Fruit fly (Drosophila melanogaster): ENCODE results near the gene CG17361.

Gene CG17361

DNA sequence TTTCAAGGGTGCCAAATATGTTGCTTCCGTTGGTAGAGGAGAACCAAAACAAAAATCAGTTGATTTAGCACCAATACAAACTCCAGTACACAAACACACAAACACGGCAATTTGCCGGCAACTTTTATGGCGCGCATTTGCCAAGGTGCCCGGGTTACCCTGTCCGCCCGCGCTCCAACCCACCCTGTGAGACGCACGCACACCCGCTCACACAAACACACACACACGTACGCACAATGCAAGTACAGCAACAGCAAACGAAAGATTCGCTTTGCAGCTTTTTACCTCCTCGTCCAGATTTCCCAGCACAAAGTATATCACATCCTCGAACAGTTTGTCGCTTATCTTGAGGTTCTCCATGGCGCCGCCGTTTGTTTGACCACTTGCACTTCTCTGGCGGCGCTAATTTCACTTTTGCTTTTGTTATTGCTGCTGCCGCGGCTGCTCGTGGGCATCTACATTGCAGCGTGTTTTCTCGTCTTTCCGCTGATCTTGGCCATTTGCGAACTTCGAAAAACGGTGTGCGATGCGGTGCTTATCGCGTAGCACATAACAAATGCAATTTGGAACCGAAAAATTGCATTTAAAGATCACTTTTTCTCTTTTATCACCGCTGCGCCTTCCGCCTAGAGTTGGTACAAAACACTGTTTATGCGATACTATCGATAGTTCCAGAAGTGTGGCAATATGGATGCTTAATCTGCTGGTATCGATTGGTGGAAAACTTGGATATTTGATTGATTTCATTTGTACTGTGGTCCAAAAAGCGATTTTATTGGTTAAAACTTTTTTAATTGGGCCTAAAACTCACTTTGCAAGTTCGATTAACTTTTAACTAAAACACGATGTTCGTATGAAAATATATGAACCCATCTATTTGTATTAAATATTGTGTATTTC lies 31.7 kb downstream of the CG17361 start, which contains the start of gene Ptip (continued):
- TF ChIP-seq ac (GFP tag; optimal IDR thresholded peaks at IDR 0.05) = no peak
- TF ChIP-seq Pdp1 (GFP tag; optimal IDR thresholded peaks at IDR 0.05) = peak in 1 of 2 experiments; percentile 2
- TF ChIP-seq phol (tag; optimal IDR thresholded peaks at IDR 0.05) = peak; percentile 91
- TF ChIP-seq chm (GFP tag; IDR thresholded peaks at IDR 0.05) = peak; percentile 62
- TF ChIP-seq CG3065 (GFP tag; optimal IDR thresholded peaks at IDR 0.05) = no peak
- 0 out of 2 replicates have a peak, but pooled peaks have one; percentile 26 for TF ChIP-seq CG3847 (GFP tag; IDR thresholded peaks at IDR 0.05)
- peak; percentile 49 for TF ChIP-seq lab (GFP tag; optimal IDR thresholded peaks at IDR 0.05)
- TF ChIP-seq CG9797 (GFP tag; optimal IDR thresholded peaks at IDR 0.05) = peak; percentile 29
- TF ChIP-seq CG15514 (GFP tag; optimal IDR thresholded peaks at IDR 0.05) = peak; percentile 27
- TF ChIP-seq hkb (optimal IDR thresholded peaks at IDR 0.05) = no peak
- TF ChIP-seq hkb (GFP tag; IDR thresholded peaks at IDR 0.05) = peak; percentile 67
- TF ChIP-seq CG10959 (GFP tag; IDR thresholded peaks at IDR 0.05) = no peak
- TF ChIP-seq crol (GFP tag; IDR thresholded peaks at IDR 0.05) = no peak
- TF ChIP-seq Ravus (GFP tag; IDR thresholded peaks at IDR 0.05) = no peak
- TF ChIP-seq gsb (GFP tag; IDR thresholded peaks at IDR 0.05) = no peak
- peak; percentile 91 for TF ChIP-seq Dll (GFP tag; IDR thresholded peaks at IDR 0.05; ENCODE audit: partially characterized antibody)
- TF ChIP-seq E2f2 (GFP tag; IDR thresholded peaks at IDR 0.05) = peak; percentile 70
- peak; percentile 90 for TF ChIP-seq CG14860 (GFP tag; IDR thresholded peaks at IDR 0.05; ENCODE audit: partially characterized antibody)
- TF ChIP-seq bab2 (GFP tag; optimal IDR thresholded peaks at IDR 0.05) = no peak
- peak; percentile 37 for TF ChIP-seq CG30020 (tag; optimal IDR thresholded peaks at IDR 0.05)
- TF ChIP-seq pum (GFP tag; optimal IDR thresholded peaks at IDR 0.05) = no peak
- peak; percentile 24; the same call in 1 of the 2 replicates for TF ChIP-seq CG11085 (GFP tag; IDR thresholded peaks at IDR 0.05)
- TF ChIP-seq CG3163 (GFP tag; optimal IDR thresholded peaks at IDR 0.05) = no peak
- TF ChIP-seq dmrt99B (tag; optimal IDR thresholded peaks at IDR 0.05) = no peak
- 0 out of 3 replicates have a peak, but pooled peaks have one; percentile 43 for TF ChIP-seq C15 (GFP tag; IDR thresholded peaks at IDR 0.05)
- no peak for TF ChIP-seq fd3F (GFP tag; optimal IDR thresholded peaks at IDR 0.05)
- TF ChIP-seq pros (GFP tag; optimal IDR thresholded peaks at IDR 0.05) = no peak
- no peak for TF ChIP-seq Hr51 (GFP tag; optimal IDR thresholded peaks at IDR 0.05)
- no peak for TF ChIP-seq unpg (GFP tag; optimal IDR thresholded peaks at IDR 0.05)
- peak; percentile 41 for TF ChIP-seq scrt (GFP tag; optimal IDR thresholded peaks at IDR 0.05)
- no peak for TF ChIP-seq CG13775 (GFP tag; optimal IDR thresholded peaks at IDR 0.05)
- peak; percentile 39 for TF ChIP-seq CG13424 (tag; optimal IDR thresholded peaks at IDR 0.05)
- TF ChIP-seq CG12104 (GFP tag; optimal IDR thresholded peaks at IDR 0.05) = no peak
- peak; percentile 93 for TF ChIP-seq nerfin-2 (GFP tag; IDR thresholded peaks at IDR 0.05; ENCODE audit: partially characterized antibody)
- TF ChIP-seq knrl (GFP tag; IDR thresholded peaks at IDR 0.05; ENCODE audit: partially characterized antibody) = peak; percentile 97
- TF ChIP-seq Dek (tag; optimal IDR thresholded peaks at IDR 0.05) = no peak
- peak; percentile 97 for TF ChIP-seq CG42726 (GFP tag; IDR thresholded peaks at IDR 0.05; ENCODE audit: partially characterized antibody)
- no peak for TF ChIP-seq Nf-YC (tag; optimal IDR thresholded peaks at IDR 0.05)
- TF ChIP-seq CG4282 (GFP tag; optimal IDR thresholded peaks at IDR 0.05) = peak; percentile 23
- TF ChIP-seq CG9876 (GFP tag; optimal IDR thresholded peaks at IDR 0.05) = no peak
- peak; percentile 98 for TF ChIP-seq bbx (GFP tag; IDR thresholded peaks at IDR 0.05; ENCODE audit: partially characterized antibody)
- TF ChIP-seq ato (GFP tag; IDR thresholded peaks at IDR 0.05; ENCODE audit: partially characterized antibody) = peak; percentile 97
- TF ChIP-seq lola (GFP tag; optimal IDR thresholded peaks at IDR 0.05) = peak in 1 of 3 experiments; percentile 5
- no peak for TF ChIP-seq CG10565 (GFP tag; optimal IDR thresholded peaks at IDR 0.05)
- no peak for TF ChIP-seq CG11247 (GFP tag; IDR thresholded peaks at IDR 0.05)
- TF ChIP-seq Taf1 (GFP tag; IDR thresholded peaks at IDR 0.05) = no peak
- TF ChIP-seq gcm (GFP tag; optimal IDR thresholded peaks at IDR 0.05) = no peak
